Worm (Caenorhabditis elegans): ENCODE data around the gene Y43F8C.13.

DNA sequence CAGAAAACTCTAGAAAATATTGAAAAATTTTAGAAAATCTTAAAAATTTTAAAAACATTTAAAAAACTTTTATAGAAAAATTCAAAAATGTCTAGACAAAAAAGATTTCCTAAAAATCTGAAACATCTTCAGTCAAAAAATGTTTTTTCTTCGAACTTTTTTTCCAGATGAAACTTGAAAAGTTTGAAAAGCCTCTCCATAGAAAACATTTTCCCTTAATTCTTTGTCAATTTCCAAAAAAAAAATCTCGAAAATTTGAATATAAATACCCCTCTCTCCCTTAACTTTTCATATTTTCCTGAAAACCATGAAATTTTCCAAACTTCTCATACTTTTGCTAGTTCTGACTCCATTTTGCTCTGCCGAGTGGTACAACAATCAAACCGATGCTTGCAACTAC, 31.5 kb upstream of the Y43F8C.13 start, which contains the start of gene Y116F11A.3:
- TF ChIP-seq unc-39 (tag; optimal IDR thresholded peaks at IDR 0.05) (no peak), ztf-11 (tag; optimal IDR thresholded peaks at IDR 0.05) (no peak)

All from whole organism, L3 larva.